Worm (Caenorhabditis elegans) whole organism, midembryonic: ENCODE measurements around the gene srbc-60.

Experiments used
- T22C8.4 ChIP-seq: fragments of 200-800 bp; sonication (Bioruptor generic); IDR thresholded peaks from 2 replicates; pipeline ENCODE4 v1.3.6; 2022; ENCODE audit warnings: missing genetic modification characterization, missing compliant biosample characterization
- flt-1 ChIP-seq: fragments of 200-800 bp; sonication (Bioruptor generic); IDR thresholded peaks from 2 replicates; pipeline ENCODE4 v1.3.6; 2022; ENCODE audit warnings: missing genetic modification characterization, missing compliant biosample characterization
- klf-2 ChIP-seq: fragments of 200-800 bp; sonication (Bioruptor generic); conservative IDR thresholded peaks from 2 replicates; pipeline ENCODE4 v1.3.6; 2022; ENCODE audit warnings: missing genetic modification reagents, missing genetic modification characterization, missing compliant biosample characterization
- ref-1 ChIP-seq: fragments of 200-800 bp; sonication (Bioruptor generic); conservative IDR thresholded peaks from 2 replicates; pipeline ENCODE4 v1.3.6; 2022; ENCODE audit warnings: missing genetic modification reagents, missing genetic modification characterization, missing compliant biosample characterization
- ztf-23 ChIP-seq: fragments of 200-800 bp; sonication (Bioruptor generic); IDR thresholded peaks from 2 replicates; pipeline ENCODE4 v1.3.6; 2022; ENCODE audit warnings: missing genetic modification reagents, missing genetic modification characterization, missing compliant biosample characterization

DNA sequence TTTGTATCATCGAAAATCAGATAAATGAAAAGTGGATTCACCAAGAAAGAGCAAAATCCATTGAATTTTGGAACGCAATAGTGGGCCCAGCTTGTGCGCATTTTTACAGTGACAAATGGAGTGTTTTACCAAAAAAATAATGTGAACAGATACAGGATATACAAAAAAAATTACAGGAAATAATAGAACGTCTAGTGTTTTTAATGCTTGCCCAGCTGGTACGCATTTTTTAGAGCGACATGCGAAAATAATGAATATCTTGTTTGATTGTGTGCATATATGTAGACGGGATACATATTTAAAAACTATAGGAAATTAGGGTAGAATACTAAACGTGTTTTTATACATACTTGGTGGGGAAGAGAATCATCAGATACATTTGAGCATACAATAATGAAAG is 43.9 kb upstream of the srbc-60 start, which contains the start of gene srj-25:
- TF ChIP-seq flt-1 (GFP tag; lab: Robert Waterston, UW) (no peak), ztf-23 (GFP tag; lab: Robert Waterston, UW) (no peak), klf-2 (GFP tag; lab: Robert Waterston, UW) (no peak), T22C8.4 (GFP tag; lab: Robert Waterston, UW) (no peak), ref-1 (GFP tag; lab: Robert Waterston, UW) (no peak)
